Fruit fly (Drosophila melanogaster) whole organism, embryonic: ENCODE data around the gene CG9044.

Experiments used
- BEAF-32 ChIP-seq: fragments of 200-800 bp; sonication (Bioruptor generic); optimal IDR thresholded peaks from 3 replicates; lab custom pipeline; 2017; ENCODE audit warnings: missing biosample characterization, missing genetic modification characterization, mild to moderate bottlenecking, moderate library complexity, missing genetic modification reagents
- Bgb ChIP-seq: fragments of 200-800 bp; sonication (Bioruptor generic); IDR thresholded peaks from 2 replicates; pipeline ENCODE4 v1.3.6; 2022; ENCODE audit warnings: missing biosample characterization, missing genetic modification characterization; ENCODE audit not compliant: partially characterized antibody
- CG1024 ChIP-seq: fragments of 200-800 bp; sonication (Bioruptor generic); IDR thresholded peaks from 2 replicates; pipeline ENCODE4 v1.3.6; 2022; ENCODE audit warnings: missing biosample characterization, missing genetic modification characterization
- CG10321 ChIP-seq: fragments of 200-800 bp; sonication (Bioruptor generic); IDR thresholded peaks from 2 replicates; pipeline ENCODE4 v1.3.6; 2022; ENCODE audit warnings: missing biosample characterization, missing genetic modification characterization
- CG10565 ChIP-seq: fragments of 200-800 bp; sonication (Bioruptor generic); optimal IDR thresholded peaks from 3 replicates; lab custom pipeline; 2016; ENCODE audit warnings: missing biosample characterization, mild to moderate bottlenecking, missing genetic modification characterization
- CG12071 ChIP-seq: fragments of 200-800 bp; sonication (Bioruptor generic); optimal IDR thresholded peaks from 3 replicates; lab custom pipeline; 2018; ENCODE audit warnings: missing biosample characterization, mild to moderate bottlenecking, missing genetic modification characterization
- CG12769 ChIP-seq: fragments of 200-800 bp; sonication (Bioruptor generic); optimal IDR thresholded peaks from 2 replicates; lab custom pipeline; 2019; ENCODE audit warnings: missing biosample characterization, mild to moderate bottlenecking, missing genetic modification characterization, moderate library complexity
- CG14710 ChIP-seq: fragments of 200-800 bp; sonication (Bioruptor generic); optimal IDR thresholded peaks from 3 replicates; lab custom pipeline; 2019; ENCODE audit warnings: missing biosample characterization, mild to moderate bottlenecking, missing genetic modification characterization, moderate library complexity
- CG16863 ChIP-seq: fragments of 200-800 bp; sonication (Bioruptor generic); optimal IDR thresholded peaks from 3 replicates; lab custom pipeline; 2016; ENCODE audit warnings: missing biosample characterization, missing genetic modification characterization
- CG18011 ChIP-seq: fragments of 200-800 bp; sonication (Bioruptor generic); optimal IDR thresholded peaks from 2 replicates; lab custom pipeline; 2017; ENCODE audit warnings: missing biosample characterization, missing genetic modification characterization, mild to moderate bottlenecking, moderate library complexity, missing genotype
- CG1832 ChIP-seq: fragments of 200-800 bp; sonication (Bioruptor generic); optimal IDR thresholded peaks from 2 replicates; lab custom pipeline; 2017; ENCODE audit warnings: missing biosample characterization, mild to moderate bottlenecking, missing genetic modification characterization, inconsistent platforms
- CG2199 ChIP-seq: fragments of 200-800 bp; sonication (Bioruptor generic); IDR thresholded peaks from 3 replicates; pipeline ENCODE4 v1.3.6; 2022; ENCODE audit warnings: missing biosample characterization, missing genetic modification characterization
- CG2875 ChIP-seq: fragments of 200-800 bp; sonication (Bioruptor generic); optimal IDR thresholded peaks from 2 replicates; lab custom pipeline; 2017; ENCODE audit warnings: missing biosample characterization, mild to moderate bottlenecking, missing genetic modification characterization, missing genetic modification reagents
- CG31441 ChIP-seq: fragments of 200-800 bp; sonication (Bioruptor generic); IDR thresholded peaks from 2 replicates; pipeline ENCODE4 v1.3.6; 2022; ENCODE audit warnings: missing biosample characterization, missing genetic modification characterization
- CG32767 ChIP-seq: fragments of 200-800 bp; sonication (Bioruptor generic); IDR thresholded peaks from 2 replicates; pipeline ENCODE4 v1.3.6; 2022; ENCODE audit warnings: missing biosample characterization, missing genetic modification characterization
- CG3407 ChIP-seq: fragments of 200-800 bp; sonication (Bioruptor generic); optimal IDR thresholded peaks from 2 replicates; lab custom pipeline; 2018; ENCODE audit warnings: missing biosample characterization, mild to moderate bottlenecking, missing genetic modification characterization
- CG4854 ChIP-seq: fragments of 200-800 bp; sonication (Bioruptor generic); optimal IDR thresholded peaks from 2 replicates; lab custom pipeline; 2016; ENCODE audit warnings: missing biosample characterization, missing genetic modification characterization, inconsistent platforms
- CG6272 ChIP-seq: fragments of 200-800 bp; sonication (Bioruptor generic); IDR thresholded peaks from 2 replicates; pipeline ENCODE4 v1.3.6; 2022; ENCODE audit warnings: missing biosample characterization, missing genetic modification characterization
- CG8765 ChIP-seq: fragments of 200-800 bp; sonication (Bioruptor generic); IDR thresholded peaks from 2 replicates; pipeline ENCODE4 v1.3.6; 2022; ENCODE audit warnings: missing biosample characterization, missing genetic modification characterization
- CG9727 ChIP-seq: fragments of 200-800 bp; sonication (Bioruptor generic); optimal IDR thresholded peaks from 3 replicates; lab custom pipeline; 2017; ENCODE audit warnings: missing biosample characterization, mild to moderate bottlenecking, missing genetic modification characterization
- CkIIα-i1 ChIP-seq: fragments of 200-800 bp; sonication (Bioruptor generic); IDR thresholded peaks from 2 replicates; pipeline ENCODE4 v1.3.6; 2022; ENCODE audit warnings: missing biosample characterization, missing genetic modification characterization
- CoRest ChIP-seq: fragments of 200-800 bp; sonication (Bioruptor generic); optimal IDR thresholded peaks from 3 replicates; lab custom pipeline; 2018; ENCODE audit warnings: missing biosample characterization, mild to moderate bottlenecking, missing genetic modification characterization, moderate library complexity
- E2f1 ChIP-seq: fragments of 200-800 bp; sonication (Bioruptor generic); IDR thresholded peaks from 2 replicates; pipeline ENCODE4 v1.3.6; 2022; ENCODE audit warnings: missing biosample characterization, missing genetic modification characterization
- Fer3 ChIP-seq: fragments of 200-800 bp; sonication (Bioruptor generic); optimal IDR thresholded peaks from 2 replicates; lab custom pipeline; 2018; ENCODE audit warnings: missing biosample characterization, mild to moderate bottlenecking, missing genetic modification characterization, moderate library complexity
- Gsc ChIP-seq: fragments of 200-800 bp; sonication (Bioruptor generic); IDR thresholded peaks from 2 replicates; pipeline ENCODE4 v1.3.6; 2022; ENCODE audit warnings: missing biosample characterization, missing genetic modification characterization
- Mad ChIP-seq: fragments of 200-800 bp; sonication (Bioruptor generic); optimal IDR thresholded peaks from 2 replicates; lab custom pipeline; 2016; ENCODE audit warnings: missing biosample characterization, missing genetic modification characterization
- Mes4 ChIP-seq: fragments of 200-800 bp; sonication (Bioruptor generic); optimal IDR thresholded peaks from 2 replicates; lab custom pipeline; 2016; ENCODE audit warnings: missing biosample characterization, missing genetic modification characterization
- NfI ChIP-seq: fragments of 200-800 bp; sonication (Bioruptor generic); optimal IDR thresholded peaks from 3 replicates; lab custom pipeline; 2018; ENCODE audit warnings: missing biosample characterization, mild to moderate bottlenecking, missing genetic modification characterization, moderate library complexity
- Pdp1 ChIP-seq, 2 experiments: fragments of 200-800 bp; sonication (Bioruptor generic); optimal IDR thresholded peaks; 3 replicates each; lab custom pipeline; 2016; ENCODE audit warnings: missing biosample characterization in 2 of 2, missing genetic modification characterization in 2 of 2, mild to moderate bottlenecking in 1 of 2, moderate library complexity in 1 of 2
- Side ChIP-seq: fragments of 200-800 bp; sonication (Bioruptor generic); optimal IDR thresholded peaks from 2 replicates; lab custom pipeline; 2016; ENCODE audit warnings: missing biosample characterization, missing genetic modification characterization
- Spps ChIP-seq: fragments of 200-800 bp; sonication (Bioruptor generic); optimal IDR thresholded peaks from 2 replicates; lab custom pipeline; 2018; ENCODE audit warnings: missing biosample characterization, mild to moderate bottlenecking, missing genetic modification characterization
- Trl ChIP-seq, 3 experiments: fragments of >200 bp in 2 of 3; fragments of 200-800 bp in 1 of 3; sonication (Bioruptor generic) in 1 of 3; optimal IDR thresholded peaks; 2 replicates in 1 of 3; 3 replicates in 2 of 3; lab custom pipeline; 2016 to 2017; ENCODE audit warnings: missing biosample characterization in 1 of 3, missing genetic modification characterization in 1 of 3
- ac ChIP-seq: fragments of 200-800 bp; sonication (Bioruptor generic); optimal IDR thresholded peaks from 3 replicates; lab custom pipeline; 2017; ENCODE audit warnings: missing biosample characterization, mild to moderate bottlenecking, missing genetic modification characterization
- br ChIP-seq: fragments of >200 bp; optimal IDR thresholded peaks from 2 replicates; lab custom pipeline; 2017
- ci ChIP-seq: fragments of 200-800 bp; sonication (Bioruptor generic); IDR thresholded peaks from 3 replicates; pipeline ENCODE4 v1.3.6; 2022; ENCODE audit warnings: missing biosample characterization, missing genetic modification characterization
- crol ChIP-seq: fragments of 200-800 bp; sonication (Bioruptor generic); IDR thresholded peaks from 2 replicates; pipeline ENCODE4 v1.3.6; 2022; ENCODE audit warnings: missing biosample characterization, missing genetic modification characterization
- dysf ChIP-seq: fragments of 200-800 bp; sonication (Bioruptor generic); IDR thresholded peaks from 3 replicates; pipeline ENCODE4 v1.3.6; 2022; ENCODE audit warnings: missing biosample characterization, missing genetic modification characterization
- gt ChIP-seq: fragments of 200-800 bp; sonication (Bioruptor generic); IDR thresholded peaks from 2 replicates; pipeline ENCODE4 v1.3.6; 2022; ENCODE audit warnings: missing biosample characterization, missing genetic modification characterization
- klu ChIP-seq: fragments of 200-800 bp; sonication (Bioruptor generic); IDR thresholded peaks from 2 replicates; pipeline ENCODE4 v1.3.6; 2022; ENCODE audit warnings: missing biosample characterization, missing genetic modification characterization
- lab ChIP-seq: fragments of 200-800 bp; sonication (Bioruptor generic); optimal IDR thresholded peaks from 3 replicates; lab custom pipeline; 2017; ENCODE audit warnings: missing biosample characterization, missing genetic modification characterization, mild to moderate bottlenecking, moderate library complexity, missing genetic modification reagents
- sd ChIP-seq: fragments of 200-800 bp; sonication (Bioruptor generic); optimal IDR thresholded peaks from 3 replicates; lab custom pipeline; 2018; ENCODE audit warnings: missing biosample characterization, mild to moderate bottlenecking, missing genetic modification characterization, moderate library complexity
- toy ChIP-seq: fragments of 200-800 bp; sonication (Bioruptor generic); IDR thresholded peaks from 2 replicates; pipeline ENCODE4 v1.3.6; 2022; ENCODE audit warnings: missing biosample characterization, missing genetic modification characterization
- ttk ChIP-seq: fragments of 200-800 bp; sonication (Bioruptor generic); IDR thresholded peaks from 2 replicates; pipeline ENCODE4 v2.1.2; 2022; ENCODE audit warnings: missing biosample characterization, missing genetic modification characterization
- twi ChIP-seq: fragments of 200-800 bp; optimal IDR thresholded peaks from 2 replicates; lab custom pipeline; 2019; ENCODE audit warnings: missing biosample characterization, mild to moderate bottlenecking, missing genetic modification characterization, moderate library complexity
- vfl ChIP-seq: fragments of 200-800 bp; sonication (Bioruptor generic); optimal IDR thresholded peaks from 2 replicates; lab custom pipeline; 2016; ENCODE audit warnings: missing biosample characterization, missing genetic modification characterization
- z ChIP-seq: fragments of 200-800 bp; sonication (Bioruptor generic); IDR thresholded peaks from 3 replicates; pipeline ENCODE4 v1.3.6; 2022; ENCODE audit warnings: missing biosample characterization, missing genetic modification characterization

The CG9044 gene

dm6 chr2L:5972005-5972404 lies 22.8 kb downstream of the CG9044 start (continued):
- TF ChIP-seq Gsc (GFP tag; lab: Robert Waterston, UW) = no peak
- TF ChIP-seq, all 482 proteins: peak for 146

DNA sequence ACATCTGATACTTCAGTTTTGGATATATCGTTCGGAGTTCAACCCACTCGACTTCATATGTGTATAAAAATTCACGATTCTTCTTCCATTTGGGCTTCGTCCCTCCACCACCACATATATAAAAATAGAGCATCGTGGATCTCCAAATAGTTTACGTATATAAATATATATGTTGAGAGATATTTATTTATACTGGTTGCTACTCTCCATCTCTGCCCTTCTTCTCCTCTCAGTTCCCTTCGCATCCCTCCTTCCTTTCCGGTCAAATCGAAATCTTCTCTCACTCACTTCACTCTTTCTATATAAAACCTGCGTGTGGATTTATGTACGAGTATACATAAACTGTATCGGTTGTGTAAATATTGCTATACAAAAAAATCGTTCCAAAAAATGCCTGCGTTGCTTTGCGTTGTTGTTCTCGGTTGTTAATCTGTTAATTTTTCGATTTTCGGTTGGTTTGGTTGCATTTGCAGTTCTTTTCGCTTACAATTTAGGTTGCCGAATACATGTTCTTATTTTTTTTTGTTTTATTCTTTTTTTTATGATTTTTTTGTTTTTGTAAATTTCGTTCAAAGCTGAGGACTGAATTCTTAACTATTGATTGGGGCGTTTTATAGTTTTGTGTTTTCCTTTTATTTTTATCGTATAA lies 23.5 kb downstream of the CG9044 start:
- TF ChIP-seq NfI (GFP tag; lab: Kevin White, UChicago) (no peak), Side (GFP tag; lab: Kevin White, UChicago) (no peak), lab (GFP tag; lab: Kevin White, UChicago) (no peak), CG14710 (tag; lab: Kevin White, UChicago) (no peak), CG4854 (GFP tag; lab: Kevin White, UChicago) (no peak), CG32767 (GFP tag; lab: Robert Waterston, UW) (peak; percentile 20; the same call in 1 of the 2 replicates), E2f1 (GFP tag; lab: Robert Waterston, UW) (no peak), CG6272 (GFP tag; lab: Robert Waterston, UW) (no peak), Fer3 (tag; lab: Kevin White, UChicago) (no peak), CG10565 (GFP tag; lab: Kevin White, UChicago) (no peak), CkIIα-i1 (GFP tag; lab: Robert Waterston, UW) (no peak), CG18011 (GFP tag; lab: Kevin White, UChicago) (no peak), CG8765 (GFP tag; lab: Robert Waterston, UW) (no peak), CG12071 (GFP tag; lab: Kevin White, UChicago) (no peak), CG2199 (peak; percentile 29; the same call in 1 of the 3 replicates), CG31441 (GFP tag; lab: Robert Waterston, UW) (0 out of 2 replicates have a peak, but pooled peaks have one; percentile 19), CG10321 (GFP tag; lab: Robert Waterston, UW) (no peak), vfl (GFP tag; lab: Kevin White, UChicago) (no peak), Pdp1 (GFP tag; optimal IDR thresholded peaks at IDR 0.05; lab: Kevin White, UChicago) (peak in 1 of 2 experiments; percentile 41), Trl (optimal IDR thresholded peaks at IDR 0.05; lab: Kevin White, UChicago) (peak; percentile 30 to 58), Trl (GFP tag; optimal IDR thresholded peaks at IDR 0.05; lab: Kevin White, UChicago) (no peak), Mad (GFP tag; lab: Kevin White, UChicago) (no peak), toy (GFP tag; lab: Robert Waterston, UW) (no peak), ac (no peak), CG2875 (GFP tag; lab: Kevin White, UChicago) (no peak), klu (GFP tag; lab: Robert Waterston, UW) (no peak), z (peak; percentile 78), CoRest (tag; lab: Kevin White, UChicago) (no peak), CG3407 (no peak), gt (GFP tag; lab: Robert Waterston, UW) (no peak), crol (GFP tag; lab: Robert Waterston, UW) (peak; percentile 69; the same call in 1 of the 2 replicates), CG9727 (GFP tag; lab: Kevin White, UChicago) (no peak), twi (tag; lab: Kevin White, UChicago) (no peak), CG12769 (tag; lab: Kevin White, UChicago) (peak; percentile 70), Mes4 (GFP tag; lab: Kevin White, UChicago) (no peak), CG1024 (GFP tag; lab: Robert Waterston, UW) (no peak), CG16863 (GFP tag; lab: Kevin White, UChicago) (no peak), ci (GFP tag; lab: Robert Waterston, UW) (0 out of 3 replicates have a peak, but pooled peaks have one; percentile 18), sd (peak; percentile 30), Spps (no peak), br (lab: Kevin White, UChicago) (no peak), ttk (no peak), CG1832 (GFP tag; lab: Kevin White, UChicago) (no peak), dysf (GFP tag; lab: Robert Waterston, UW) (no peak), Bgb (GFP tag; lab: Robert Waterston, UW) (no peak), BEAF-32 (no peak)
